Fruit fly (Drosophila melanogaster): ENCODE measurements around the gene RhoGEF64C.

RhoGEF64C gene

dm6 chr3L:4698032-4698431 is 5.4 kb downstream of the RhoGEF64C start (continued):
- TF ChIP-seq ATbp (GFP tag; optimal IDR thresholded peaks at IDR 0.05) (peak; percentile 73), H2.0 (GFP tag; IDR thresholded peaks at IDR 0.05) (peak; percentile 90), Opbp (GFP tag; IDR thresholded peaks at IDR 0.05; ENCODE audit: partially characterized antibody) (no peak), hbn (GFP tag; IDR thresholded peaks at IDR 0.05; ENCODE audit: partially characterized antibody) (no peak), CG15514 (GFP tag; optimal IDR thresholded peaks at IDR 0.05) (peak; percentile 73), hkb (optimal IDR thresholded peaks at IDR 0.05) (no peak), hkb (GFP tag; IDR thresholded peaks at IDR 0.05) (peak; percentile 89), vfl (GFP tag; optimal IDR thresholded peaks at IDR 0.05) (peak; percentile 42), sima (GFP tag; optimal IDR thresholded peaks at IDR 0.05) (no peak), CG10959 (GFP tag; IDR thresholded peaks at IDR 0.05) (peak; percentile 65; the same call in 1 of the 2 replicates), cwo (GFP tag; optimal IDR thresholded peaks at IDR 0.05) (peak; percentile 69), CG10209 (GFP tag; optimal IDR thresholded peaks at IDR 0.05) (peak; percentile 78), Blimp-1 (GFP tag; optimal IDR thresholded peaks at IDR 0.05) (peak; percentile 81), CG8290 (GFP tag; optimal IDR thresholded peaks at IDR 0.05) (peak; percentile 30), CG8290 (tag; optimal IDR thresholded peaks at IDR 0.05) (peak in 1 of 2 experiments; percentile 94), CG13894 (tag; optimal IDR thresholded peaks at IDR 0.05) (peak; percentile 52), MTF-1 (GFP tag; optimal IDR thresholded peaks at IDR 0.05; ENCODE audit: borderline replicate concordance) (peak; percentile 72), CG12155 (GFP tag; optimal IDR thresholded peaks at IDR 0.05) (peak; percentile 77), ems (GFP tag; optimal IDR thresholded peaks at IDR 0.05) (peak; percentile 78), CG11723 (GFP tag; optimal IDR thresholded peaks at IDR 0.05) (peak; percentile 77), aop (GFP tag; IDR thresholded peaks at IDR 0.05) (peak; percentile 65; the same call in 1 of the 2 replicates), unpg (GFP tag; optimal IDR thresholded peaks at IDR 0.05) (peak; percentile 85), Sry-δ (GFP tag; optimal IDR thresholded peaks at IDR 0.05) (peak; percentile 49), ssp (GFP tag; IDR thresholded peaks at IDR 0.05) (peak; percentile 56), Awh (GFP tag; IDR thresholded peaks at IDR 0.05) (peak; percentile 81), B-H2 (GFP tag; optimal IDR thresholded peaks at IDR 0.05) (no peak), dan (GFP tag; IDR thresholded peaks at IDR 0.05) (no peak), CG2202 (tag; optimal IDR thresholded peaks at IDR 0.05) (peak; percentile 52), Hr3 (GFP tag; optimal IDR thresholded peaks at IDR 0.05) (peak; percentile 73), esg (GFP tag; conservative IDR thresholded peaks at IDR 0.05) (peak; percentile 77), CG12071 (GFP tag; optimal IDR thresholded peaks at IDR 0.05) (peak; percentile 90), Bdp1 (GFP tag; optimal IDR thresholded peaks at IDR 0.05) (peak; percentile 75), bigmax (GFP tag; optimal IDR thresholded peaks at IDR 0.05) (no peak), CG11696 (GFP tag; IDR thresholded peaks at IDR 0.05) (peak; percentile 74), CG30431 (GFP tag; optimal IDR thresholded peaks at IDR 0.05) (peak; percentile 68), Dfd (GFP tag; optimal IDR thresholded peaks at IDR 0.05) (no peak), sisA (GFP tag; IDR thresholded peaks at IDR 0.05) (peak; percentile 91), nau (GFP tag; optimal IDR thresholded peaks at IDR 0.05) (peak; percentile 77), CG11398 (GFP tag; optimal IDR thresholded peaks at IDR 0.05) (peak; percentile 80), pb (GFP tag; optimal IDR thresholded peaks at IDR 0.05) (peak; percentile 59), CG14050 (GFP tag; IDR thresholded peaks at IDR 0.05) (peak; percentile 81), CG17829 (tag; optimal IDR thresholded peaks at IDR 0.05) (peak; percentile 72), chinmo (GFP tag; IDR thresholded peaks at IDR 0.05; ENCODE audit: partially characterized antibody) (0 out of 4 replicates have a peak, but pooled peaks have one; percentile 31), lov (optimal IDR thresholded peaks at IDR 0.05) (no peak), lov (GFP tag; IDR thresholded peaks at IDR 0.05) (peak; percentile 80), btn (GFP tag; optimal IDR thresholded peaks at IDR 0.05) (peak; percentile 73), stc (GFP tag; IDR thresholded peaks at IDR 0.05) (peak; percentile 84), Ptx1 (GFP tag; IDR thresholded peaks at IDR 0.05) (peak; percentile 84), Hand (GFP tag; optimal IDR thresholded peaks at IDR 0.05) (peak; percentile 22), Sox102F (GFP tag; optimal IDR thresholded peaks at IDR 0.05) (peak; percentile 89), MBD-R2 (GFP tag; IDR thresholded peaks at IDR 0.05) (peak; percentile 71), Camta (GFP tag; optimal IDR thresholded peaks at IDR 0.05) (peak; percentile 66)
